Worm (Caenorhabditis elegans) whole organism, L4/young adult: ENCODE measurements around the gene lin-52.
A peak's percentile ranks its signal among the peaks of the same experiment; 100 is the strongest.

Experiments
- W03F9.2 ChIP-seq: fragments of 150-350 bp; optimal IDR thresholded peaks from 2 replicates; lab custom pipeline; 2014; ENCODE audit warnings: missing biosample characterization, missing genetic modification characterization
- dao-5 ChIP-seq: sonication (generic microtip); optimal IDR thresholded peaks from 2 replicates; lab custom pipeline; 2016; ENCODE audit warnings: missing genotype, missing genetic modification characterization, moderate library complexity, missing compliant biosample characterization
- him-1 ChIP-seq: sonication (generic microtip); optimal IDR thresholded peaks from 2 replicates; lab custom pipeline; 2016; ENCODE audit warnings: missing genotype, missing genetic modification reagents, missing genetic modification characterization, missing compliant biosample characterization

The lin-52 gene

DNA sequence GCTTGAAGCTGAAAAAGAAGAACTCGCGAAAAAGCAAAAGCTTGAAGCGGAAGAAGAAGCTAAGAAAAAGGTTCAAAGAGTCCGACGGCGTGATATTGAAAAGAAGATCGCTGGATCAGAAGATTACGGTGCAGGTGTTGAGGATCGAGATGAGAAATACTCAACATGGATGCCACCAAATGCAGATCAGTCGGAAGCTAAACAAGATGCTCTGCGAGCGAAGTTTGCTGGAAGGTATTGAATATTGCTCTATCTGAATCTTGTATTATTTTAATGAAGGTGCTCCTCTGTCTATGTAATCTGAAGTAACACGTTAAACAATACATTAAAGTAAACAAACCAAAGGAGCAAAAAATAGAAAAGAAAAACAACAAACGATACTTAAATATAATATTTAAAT lies 22.5 kb downstream of the lin-52 start:
- TF ChIP-seq him-1 (tag; lab: Kevin White, UChicago) (no peak), W03F9.2 (tag; lab: Kevin White, UChicago) (no peak), dao-5 (tag; lab: Kevin White, UChicago) (no peak)

DNA sequence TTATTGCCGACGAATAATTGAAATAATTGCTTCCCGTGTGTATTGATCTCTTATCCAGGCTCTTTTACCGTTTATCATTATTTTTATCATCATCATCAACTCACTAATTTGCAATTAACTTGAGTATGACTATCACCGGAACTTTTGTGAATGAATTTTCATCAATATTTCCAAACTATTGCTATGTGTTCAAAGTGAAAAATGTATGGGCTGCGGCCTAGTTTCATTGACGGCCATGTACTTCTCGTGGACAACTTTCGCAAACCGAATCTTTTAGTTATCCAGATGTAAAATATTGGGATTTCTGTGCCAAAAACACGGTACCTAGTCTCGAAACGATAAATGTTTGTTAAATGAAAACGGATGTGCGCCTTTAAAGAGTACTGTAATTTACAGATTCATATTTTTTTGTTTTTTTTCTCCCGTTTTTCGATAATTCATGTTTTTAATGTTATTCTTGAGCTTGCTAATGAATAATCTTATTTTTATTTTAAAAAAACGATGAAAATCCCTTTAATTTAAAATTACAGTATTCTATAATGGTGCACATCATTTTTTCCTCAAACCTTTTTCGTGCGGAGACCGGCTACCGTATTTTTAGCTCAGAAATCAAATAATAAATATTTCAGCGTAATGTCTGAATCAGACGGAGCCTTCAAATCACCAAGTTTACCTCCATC lies 25.9 kb downstream of the lin-52 start, which contains the start of gene ZK632.2:
ZK632.2 (plus strand) TSS at position 630 of the 680 bp plus-strand sequence.
- TF ChIP-seq him-1 (tag; lab: Kevin White, UChicago): no peak
- no peak for TF ChIP-seq dao-5 (tag; lab: Kevin White, UChicago)
- TF ChIP-seq W03F9.2 (tag; lab: Kevin White, UChicago): no peak

DNA sequence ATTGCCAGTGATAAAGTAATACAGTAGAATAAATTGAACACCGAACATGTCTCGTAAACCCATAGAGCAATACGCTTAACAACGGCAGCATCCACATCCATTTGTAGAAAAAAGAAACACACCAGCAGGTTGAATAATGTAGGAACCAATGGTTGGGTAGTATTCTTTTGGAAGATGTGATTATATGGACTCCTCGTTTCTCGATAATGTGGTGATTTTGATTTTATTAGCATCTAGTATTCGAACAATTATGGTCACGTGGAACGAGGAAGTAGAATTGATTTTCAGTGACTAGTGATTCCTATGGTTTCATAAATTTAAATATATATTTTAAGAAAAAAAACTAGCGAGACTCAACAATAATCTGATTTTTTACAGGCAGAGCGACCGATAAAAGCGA lies 28.1 kb downstream of the lin-52 start, which contains the start of gene srxa-10:
srxa-10 (minus strand) TSS at position 101 of the 400 bp plus-strand sequence.
- TF ChIP-seq dao-5 (tag; lab: Kevin White, UChicago) (no peak), him-1 (tag; lab: Kevin White, UChicago) (no peak), W03F9.2 (tag; lab: Kevin White, UChicago) (no peak)

DNA sequence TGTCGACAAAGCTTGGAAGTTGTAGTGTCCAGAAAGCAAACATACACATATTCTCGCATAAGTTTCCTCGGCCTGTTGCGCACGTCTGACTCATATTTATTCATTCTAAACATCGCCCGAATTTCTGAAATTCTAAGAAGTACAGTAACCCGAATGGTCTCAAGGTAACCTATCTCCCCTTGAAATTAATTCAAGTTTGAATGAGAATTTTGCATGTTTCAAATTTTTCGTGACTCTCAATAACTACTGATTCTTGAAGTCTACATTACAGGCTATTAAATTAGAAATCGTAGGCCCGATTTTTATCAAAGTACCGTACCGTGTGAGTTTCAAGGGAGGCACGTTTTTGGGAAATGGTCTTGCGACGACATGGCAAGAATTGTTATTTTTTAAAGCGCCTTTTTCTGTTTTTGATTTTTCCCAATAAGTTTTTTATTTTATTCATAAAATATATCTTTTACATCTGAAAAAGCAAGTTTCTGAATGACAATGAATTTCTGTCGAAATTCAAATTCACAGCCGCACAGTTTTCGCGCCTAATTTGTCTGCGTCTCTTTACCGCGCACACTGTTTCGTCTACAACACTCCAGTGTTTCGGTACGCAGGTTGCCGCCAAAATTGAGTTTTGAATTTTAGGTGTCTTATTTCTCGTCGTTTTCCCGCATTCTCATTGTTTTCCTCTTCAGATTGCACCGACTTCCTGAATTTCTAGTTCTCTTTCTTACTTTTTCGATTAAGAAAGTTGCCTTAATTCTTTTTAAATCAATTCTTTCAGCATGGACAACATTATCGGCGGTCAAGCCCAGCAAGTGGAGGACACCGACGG lies 30.7 kb downstream of the lin-52 start, which contains the start of the genes R10E11.9 and mcm-6:
R10E11.9 (minus strand) TSS at position 51 of the 826 bp plus-strand sequence.
mcm-6 (plus strand) TSS at position 776 of the 826 bp plus-strand sequence.
- no peak for TF ChIP-seq dao-5 (tag; lab: Kevin White, UChicago)
- TF ChIP-seq him-1 (tag; lab: Kevin White, UChicago): no peak
- no peak for TF ChIP-seq W03F9.2 (tag; lab: Kevin White, UChicago)

DNA sequence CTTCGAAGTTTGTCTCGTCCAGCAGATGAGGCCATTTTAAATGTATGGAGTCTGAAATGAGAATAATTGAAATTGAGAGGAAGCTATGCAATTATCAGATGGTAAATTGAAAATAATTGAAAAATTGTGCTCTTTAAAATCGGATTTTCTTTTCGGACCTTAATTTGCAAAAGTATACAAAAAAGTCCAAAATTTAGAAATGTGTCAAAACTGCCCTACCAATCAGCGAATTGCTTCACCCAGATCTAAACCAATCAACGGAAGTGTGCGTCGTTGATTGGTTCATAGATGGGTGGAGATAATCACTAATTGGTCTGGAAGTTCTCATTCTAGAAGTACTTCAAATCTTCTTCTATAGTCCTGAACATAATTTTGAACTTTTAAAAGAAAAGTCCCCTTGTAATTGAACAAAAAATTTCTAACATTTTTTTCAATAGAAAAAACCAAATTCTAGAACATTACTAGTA lies 34.9 kb downstream of the lin-52 start, which contains the start of gene R10E11.5:
R10E11.5 (minus strand) TSS at position 51 of the 467 bp plus-strand sequence.
- no peak for TF ChIP-seq dao-5 (tag; lab: Kevin White, UChicago)
- no peak for TF ChIP-seq him-1 (tag; lab: Kevin White, UChicago)
- TF ChIP-seq W03F9.2 (tag; lab: Kevin White, UChicago): no peak

DNA sequence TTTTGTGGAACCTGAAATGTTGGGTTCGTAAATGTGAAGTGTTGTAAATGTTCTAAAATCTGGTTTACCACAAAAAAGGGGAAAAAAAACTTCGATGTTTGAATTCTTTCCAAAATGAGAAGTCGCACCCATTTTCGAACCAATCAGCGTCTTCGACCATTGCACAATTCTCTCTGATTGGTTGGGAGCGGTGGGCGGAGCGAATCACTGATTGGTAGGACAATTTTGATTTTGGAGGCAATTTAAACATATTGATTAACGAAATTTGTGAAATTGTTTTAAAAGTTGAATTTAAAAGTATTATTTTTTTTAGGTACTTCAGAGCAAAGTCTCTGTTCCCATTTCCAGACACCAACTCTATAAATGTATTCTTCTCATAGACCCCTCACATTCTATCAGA lies 35.5 kb downstream of the lin-52 start:
- TF ChIP-seq him-1 (tag; lab: Kevin White, UChicago): no peak
- TF ChIP-seq dao-5 (tag; lab: Kevin White, UChicago): no peak
- no peak for TF ChIP-seq W03F9.2 (tag; lab: Kevin White, UChicago)

DNA sequence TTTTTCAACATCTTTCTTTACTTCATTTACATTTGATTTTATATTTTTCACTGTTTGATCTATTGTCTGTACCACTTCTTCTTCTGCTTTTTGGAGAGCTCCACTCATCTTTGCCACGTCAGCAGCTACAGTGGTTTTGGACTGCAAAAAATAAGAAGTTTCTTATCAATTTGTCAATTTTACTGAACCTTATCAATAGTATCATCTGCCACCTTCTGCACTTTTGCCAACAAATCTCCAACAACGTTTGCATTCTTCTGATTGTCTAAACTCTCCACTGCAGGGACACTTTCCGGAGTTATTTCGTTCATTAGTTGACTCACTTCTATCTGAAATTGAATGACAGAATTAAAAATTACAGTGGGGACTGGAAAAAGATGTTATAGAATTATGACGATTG lies 37.8 kb downstream of the lin-52 start:
- TF ChIP-seq him-1 (tag; lab: Kevin White, UChicago) (no peak), W03F9.2 (tag; lab: Kevin White, UChicago) (no peak), dao-5 (tag; lab: Kevin White, UChicago) (no peak)

DNA sequence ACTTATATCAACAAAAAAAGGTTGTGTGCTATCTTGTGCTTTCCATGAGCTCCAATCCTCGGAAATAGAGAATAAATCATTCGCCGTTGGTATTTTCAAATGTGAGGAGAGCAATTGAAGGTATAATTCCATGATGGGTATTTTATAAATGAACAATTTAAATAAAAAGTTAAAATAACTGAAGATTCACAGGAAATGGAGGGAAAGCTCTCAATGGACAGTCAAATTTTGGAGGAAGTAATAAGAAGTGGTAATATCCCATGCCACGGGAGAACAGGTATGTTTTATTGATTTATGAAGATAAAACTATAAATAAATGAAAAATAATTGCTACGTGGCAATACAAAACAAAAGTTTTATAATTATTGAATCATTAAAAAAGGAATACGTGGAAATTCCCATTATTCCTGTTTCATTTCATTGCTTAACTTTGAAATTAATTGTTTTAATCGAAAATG lies 41.4 kb downstream of the lin-52 start:
- TF ChIP-seq W03F9.2 (tag; lab: Kevin White, UChicago): no peak
- no peak for TF ChIP-seq dao-5 (tag; lab: Kevin White, UChicago)

DNA sequence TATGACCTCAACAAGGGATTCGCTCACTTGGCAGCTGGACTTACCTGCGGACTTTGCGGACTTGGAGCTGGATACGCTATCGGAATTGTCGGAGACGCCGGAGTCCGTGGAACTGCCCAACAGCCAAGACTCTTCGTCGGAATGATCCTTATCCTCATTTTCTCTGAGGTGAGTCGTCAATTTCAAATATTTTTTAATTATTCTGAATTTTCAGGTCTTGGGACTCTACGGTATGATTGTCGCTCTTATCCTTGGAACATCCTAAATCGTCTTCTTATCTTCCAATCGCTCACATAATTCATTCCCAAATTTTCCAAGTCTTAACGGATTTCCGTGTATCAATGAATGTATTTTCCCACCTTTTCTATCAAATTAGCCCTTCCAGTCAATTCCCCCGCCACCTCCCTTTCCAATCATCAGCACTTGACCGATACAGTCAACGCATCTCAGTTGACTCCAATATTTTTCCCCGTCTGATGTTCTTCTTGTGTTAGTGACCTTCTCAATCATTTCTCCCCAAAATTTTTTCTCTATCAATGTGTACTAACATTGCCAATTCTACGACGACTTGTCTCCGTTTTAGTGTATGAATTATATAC lies 42.0 kb downstream of the lin-52 start, which contains the start of gene R10E11.6:
R10E11.6 (plus strand) TSS at position 524 of the 599 bp plus-strand sequence.
- TF ChIP-seq him-1 (tag; lab: Kevin White, UChicago): no peak
- no peak for TF ChIP-seq W03F9.2 (tag; lab: Kevin White, UChicago)
- TF ChIP-seq dao-5 (tag; lab: Kevin White, UChicago): no peak

DNA sequence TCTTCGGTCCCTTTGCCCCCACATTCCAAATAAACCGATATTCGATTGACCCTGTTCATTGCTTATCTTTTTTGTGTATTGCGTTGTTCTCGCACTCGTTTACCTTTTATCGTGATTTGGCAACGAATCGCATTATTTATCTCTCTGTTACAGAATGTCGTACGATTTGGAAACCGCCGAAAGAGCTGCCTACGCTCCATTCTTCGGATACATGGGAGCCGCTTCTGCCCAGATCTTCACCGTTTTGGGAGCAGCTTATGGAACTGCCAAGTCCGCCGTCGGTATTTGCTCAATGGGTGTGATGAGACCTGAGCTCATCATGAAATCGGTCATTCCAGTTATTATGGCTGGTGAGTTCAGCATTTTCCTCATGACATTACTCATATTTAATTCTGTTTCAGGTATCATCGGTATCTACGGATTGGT lies 42.5 kb downstream of the lin-52 start, which contains the start of gene vha-2:
vha-2 (plus strand) TSS at position 154 of the 426 bp plus-strand sequence.
- TF ChIP-seq dao-5 (tag; lab: Kevin White, UChicago) (no peak), W03F9.2 (tag; lab: Kevin White, UChicago) (no peak)

DNA sequence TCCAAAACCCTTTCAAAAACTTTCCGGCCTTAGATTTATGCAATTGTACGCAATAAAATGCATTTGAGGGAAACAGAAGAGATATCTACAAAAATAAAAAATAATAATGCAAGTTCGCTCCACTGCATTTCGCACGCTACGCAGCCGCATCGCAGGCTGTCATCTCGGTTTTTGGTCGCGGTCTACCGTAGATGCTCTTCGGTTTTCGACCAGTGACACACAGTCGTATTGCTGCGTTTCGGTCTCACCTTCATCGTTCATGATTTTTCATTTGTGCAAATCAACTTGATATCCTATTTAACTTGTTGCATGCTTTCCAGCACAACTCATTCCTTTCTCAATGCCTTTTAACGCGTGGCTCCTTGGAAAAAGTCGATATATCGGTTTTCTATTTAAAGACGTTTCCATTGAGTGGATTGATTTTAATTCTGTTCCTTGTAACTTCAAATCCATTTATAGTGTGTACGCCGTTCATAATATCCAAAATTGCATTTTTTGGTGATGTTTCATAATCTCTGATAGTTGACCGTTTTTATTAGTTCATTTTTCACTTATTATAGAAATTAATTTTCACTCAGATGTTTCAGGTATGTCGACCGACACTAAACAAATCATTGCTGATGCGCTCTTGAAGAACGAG lies 43.8 kb downstream of the lin-52 start, which contains the start of gene vha-1:
vha-1 (plus strand) TSS at position 590 of the 640 bp plus-strand sequence.
- TF ChIP-seq dao-5 (tag; lab: Kevin White, UChicago): no peak
- TF ChIP-seq him-1 (tag; lab: Kevin White, UChicago): peak; percentile 63
- TF ChIP-seq W03F9.2 (tag; lab: Kevin White, UChicago): peak; percentile 87

DNA sequence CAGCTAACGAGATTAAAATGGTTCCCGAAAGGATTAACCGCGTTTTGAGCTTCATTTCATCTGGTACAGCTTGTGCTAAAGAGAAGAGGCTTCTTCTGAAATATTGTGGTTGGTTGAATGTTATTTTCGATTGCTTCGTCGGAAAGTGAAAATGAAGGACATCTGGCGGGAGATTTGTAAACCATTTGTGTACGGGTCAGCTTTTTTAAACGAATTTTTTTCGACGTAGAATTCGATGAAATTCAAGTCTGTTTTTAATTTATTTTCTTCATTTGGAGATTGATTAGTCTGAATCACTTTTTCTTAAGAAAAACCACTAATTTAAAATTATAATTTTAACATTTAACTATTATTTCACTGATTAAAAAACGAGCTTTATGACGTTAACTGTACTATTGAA lies 44.3 kb downstream of the lin-52 start, which contains the start of gene sqv-3:
sqv-3 (minus strand) TSS at position 101 of the 400 bp plus-strand sequence.
- TF ChIP-seq W03F9.2 (tag; lab: Kevin White, UChicago) (no peak), him-1 (tag; lab: Kevin White, UChicago) (no peak), dao-5 (tag; lab: Kevin White, UChicago) (no peak)
